Worm (Caenorhabditis elegans) whole organism, L4/young adult: Measurements from ENCODE around the gene Y47D3A.34.
"Not testable (repeated sequence)": the region's sequence is repeated elsewhere in the genome, so short reads cannot be mapped to it uniquely, and the experiment has no call there.

Experiments used
- W03F9.2 ChIP-seq: fragments of 150-350 bp; optimal IDR thresholded peaks from 2 replicates; lab custom pipeline; 2014; ENCODE audit warnings: missing biosample characterization, missing genetic modification characterization
- dao-5 ChIP-seq: sonication (generic microtip); optimal IDR thresholded peaks from 2 replicates; lab custom pipeline; 2016; ENCODE audit warnings: missing genotype, missing genetic modification characterization, moderate library complexity, missing compliant biosample characterization
- him-1 ChIP-seq: sonication (generic microtip); optimal IDR thresholded peaks from 2 replicates; lab custom pipeline; 2016; ENCODE audit warnings: missing genotype, missing genetic modification reagents, missing genetic modification characterization, missing compliant biosample characterization

Y47D3A.34 gene

ce11 chrIII:11244338-11244737, 9.7 kb upstream of the Y47D3A.34 start:
- TF ChIP-seq W03F9.2: no peak
- TF ChIP-seq dao-5 (tag; lab: Kevin White, UChicago): no peak
- no peak for TF ChIP-seq him-1 (tag; lab: Kevin White, UChicago)

DNA sequence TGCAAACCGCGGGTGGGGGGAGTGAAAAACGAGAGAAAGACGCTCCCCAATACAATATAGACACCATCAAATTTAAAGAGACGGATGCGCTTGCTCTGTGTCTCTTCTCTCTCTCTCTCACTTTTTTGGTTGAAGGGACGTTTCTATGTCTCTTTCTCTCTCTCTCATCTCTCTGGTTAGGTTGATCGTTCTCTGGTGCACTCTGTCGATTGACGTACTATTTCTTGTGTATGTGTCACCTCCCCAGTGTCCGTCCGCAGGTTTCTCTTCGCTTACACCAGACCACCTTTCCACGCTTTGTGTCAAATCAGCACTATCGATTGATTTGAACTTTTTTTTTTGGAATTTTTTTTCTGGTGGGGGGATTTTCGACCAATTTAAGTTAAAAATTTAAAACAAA, 8.8 kb upstream of the Y47D3A.34 start:
- TF ChIP-seq him-1 (tag; lab: Kevin White, UChicago): no peak
- TF ChIP-seq W03F9.2: peak; percentile 4
- no peak for TF ChIP-seq dao-5 (tag; lab: Kevin White, UChicago)

DNA sequence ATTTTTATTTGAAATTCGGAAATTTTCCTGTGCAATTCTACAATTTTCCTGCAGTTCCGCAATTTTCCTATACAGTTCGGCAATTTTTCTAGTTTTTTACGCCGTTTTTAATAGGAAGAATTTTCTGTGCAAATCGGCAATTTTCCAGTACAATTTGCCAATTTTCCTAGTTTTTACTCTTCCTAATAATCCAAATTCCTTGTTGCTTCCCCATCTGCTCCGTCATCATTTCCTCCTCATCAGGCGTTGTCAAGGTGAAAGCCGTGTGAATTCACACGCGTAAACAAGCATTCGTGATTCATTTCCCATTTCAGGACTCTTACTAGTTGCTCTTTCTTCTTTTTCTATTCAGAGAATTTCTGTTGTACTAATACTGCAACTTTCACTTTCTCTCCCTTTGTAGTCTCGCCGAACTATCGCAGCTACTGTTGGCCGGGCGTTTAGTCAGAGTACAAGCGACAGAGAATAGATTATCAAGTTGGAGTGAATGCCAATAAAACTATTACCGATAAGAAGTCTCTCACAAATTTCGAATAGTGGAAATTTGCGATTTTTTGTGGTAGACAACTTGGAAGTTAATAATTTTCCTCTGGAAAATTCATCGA, 7.0 kb upstream of the Y47D3A.34 start:
- TF ChIP-seq him-1 (tag; lab: Kevin White, UChicago): no peak
- no peak for TF ChIP-seq W03F9.2
- TF ChIP-seq dao-5 (tag; lab: Kevin White, UChicago): no peak

DNA sequence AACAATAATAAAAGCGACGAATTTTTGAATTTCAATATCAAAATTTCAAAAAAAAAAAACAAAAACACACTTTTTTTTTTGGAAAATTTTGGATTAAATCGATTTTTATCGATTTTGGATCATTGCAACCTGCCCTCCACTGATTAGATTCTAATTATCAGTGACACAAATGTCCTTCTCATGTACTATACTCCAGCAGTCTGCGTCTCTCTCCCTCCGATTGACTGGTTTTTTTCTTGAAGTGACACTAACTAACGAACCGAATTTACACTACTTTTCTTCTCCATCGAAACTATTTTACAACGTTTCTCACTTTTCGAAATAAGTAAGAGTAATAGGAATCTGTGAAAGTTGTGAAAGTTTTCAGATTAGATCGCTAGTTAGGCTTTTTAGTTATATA, 6.1 kb upstream of the Y47D3A.34 start:
- TF ChIP-seq W03F9.2 (no peak), dao-5 (tag; lab: Kevin White, UChicago) (no peak), him-1 (tag; lab: Kevin White, UChicago) (no peak)

ce11 chrIII:11238790-11239189, 4.1 kb upstream of the Y47D3A.34 start:
- TF ChIP-seq W03F9.2 (no peak), dao-5 (tag; lab: Kevin White, UChicago) (no peak), him-1 (tag; lab: Kevin White, UChicago) (no peak)

DNA sequence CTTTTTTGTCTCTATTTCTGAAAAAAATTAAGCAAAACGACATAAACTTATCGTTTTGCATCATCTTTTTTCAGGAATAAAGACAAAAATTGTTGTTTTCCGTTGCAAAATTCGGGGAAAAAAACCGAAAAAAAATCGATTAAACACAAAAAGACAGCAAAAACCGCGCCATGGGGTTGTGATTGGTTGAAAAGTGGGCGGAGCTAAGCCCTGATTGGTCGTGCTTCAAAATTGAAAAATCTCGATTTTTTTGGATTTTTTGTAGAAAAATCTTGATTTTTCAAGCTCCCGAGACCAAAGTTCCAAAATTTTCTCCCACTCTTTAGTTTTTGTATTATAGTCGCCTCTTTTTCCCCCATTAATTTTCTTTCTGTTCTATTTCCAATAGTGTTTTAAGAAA, 3.6 kb upstream of the Y47D3A.34 start:
- TF ChIP-seq dao-5 (tag; lab: Kevin White, UChicago) (no peak), him-1 (tag; lab: Kevin White, UChicago) (no peak)

ce11 chrIII:11237741-11238140, 3.1 kb upstream of the Y47D3A.34 start:
- TF ChIP-seq W03F9.2: no peak
- no peak for TF ChIP-seq him-1 (tag; lab: Kevin White, UChicago)
- TF ChIP-seq dao-5 (tag; lab: Kevin White, UChicago): no peak

DNA sequence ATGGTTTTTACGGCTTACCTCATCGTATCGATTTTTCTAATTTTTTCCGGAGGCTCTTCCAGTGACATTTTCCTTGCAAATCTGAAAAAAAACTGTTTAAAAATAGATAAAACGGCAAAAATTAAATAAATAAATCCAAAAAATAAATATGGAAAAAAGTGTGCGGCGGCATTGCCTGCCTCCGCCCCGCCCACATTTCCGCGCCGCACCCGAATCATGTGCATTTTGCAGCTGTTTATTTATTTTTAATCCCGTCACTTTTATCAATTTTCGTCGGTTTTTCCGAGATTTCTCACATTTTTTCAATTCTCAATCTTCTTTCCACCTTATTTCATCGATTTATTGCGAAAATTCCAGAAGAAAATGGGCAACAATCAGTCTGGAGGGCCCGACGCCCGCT, 2.1 kb upstream of the Y47D3A.34 start, which contains the start of the genes Y47D3A.14 and aakb-2:
Gene Y47D3A.14 (minus strand): TSS at position 81 of the 400 bp plus-strand sequence.
Gene aakb-2 (plus strand): TSS at position 356 of the 400 bp plus-strand sequence.
- TF ChIP-seq W03F9.2: peak; percentile 41
- no peak for TF ChIP-seq dao-5 (tag; lab: Kevin White, UChicago)
- no peak for TF ChIP-seq him-1 (tag; lab: Kevin White, UChicago)

ce11 chrIII:11231969-11232368, 2.7 kb downstream of the Y47D3A.34 start, which contains the start of gene elo-8:
TSS of gene elo-8 (minus strand) at chrIII:11232069.
- no peak for TF ChIP-seq W03F9.2
- TF ChIP-seq dao-5 (tag; lab: Kevin White, UChicago): no peak
- no peak for TF ChIP-seq him-1 (tag; lab: Kevin White, UChicago)

DNA sequence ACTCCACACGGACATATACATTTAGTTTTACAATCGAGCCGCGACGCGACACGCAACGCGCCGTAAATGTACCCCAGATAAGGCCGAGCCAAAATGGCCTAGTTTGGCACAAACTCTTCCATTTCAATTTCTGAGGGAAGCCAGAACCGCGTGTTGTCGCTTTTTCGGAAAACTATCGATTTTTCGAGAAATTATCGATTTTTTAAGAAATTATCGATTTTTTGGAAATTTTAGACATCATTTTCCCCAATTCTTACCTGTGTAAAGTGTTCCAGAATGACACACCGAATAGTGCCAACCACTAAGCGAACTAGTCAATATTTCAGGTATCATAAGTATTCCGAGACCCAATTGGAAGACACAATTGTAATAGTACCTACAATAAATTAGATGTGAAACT, 3.3 kb downstream of the Y47D3A.34 start:
- TF ChIP-seq him-1 (tag; lab: Kevin White, UChicago) (no peak), W03F9.2 (no peak), dao-5 (tag; lab: Kevin White, UChicago) (no peak)

ce11 chrIII:11230581-11230980, 4.1 kb downstream of the Y47D3A.34 start:
- TF ChIP-seq dao-5 (tag; lab: Kevin White, UChicago) (no peak), W03F9.2 (no peak), him-1 (tag; lab: Kevin White, UChicago) (no peak)

ce11 chrIII:11227025-11227424, 7.6 kb downstream of the Y47D3A.34 start, which contains the start of gene tbx-37:
TSS of gene tbx-37 (minus strand) at chrIII:11227125.
- TF ChIP-seq him-1 (tag; lab: Kevin White, UChicago) (no peak), dao-5 (tag; lab: Kevin White, UChicago) (no peak), W03F9.2 (no peak)

- TF ChIP-seq W03F9.2; him-1 (tag; lab: Kevin White, UChicago); dao-5 (tag; lab: Kevin White, UChicago): not testable (repeated sequence)
Measured at ce11 chrIII:11224006-11224405, 10.7 kb downstream of the Y47D3A.34 start, which contains the start of gene Y47D3A.13. TSS of gene Y47D3A.13 (minus strand) at chrIII:11224106.

DNA sequence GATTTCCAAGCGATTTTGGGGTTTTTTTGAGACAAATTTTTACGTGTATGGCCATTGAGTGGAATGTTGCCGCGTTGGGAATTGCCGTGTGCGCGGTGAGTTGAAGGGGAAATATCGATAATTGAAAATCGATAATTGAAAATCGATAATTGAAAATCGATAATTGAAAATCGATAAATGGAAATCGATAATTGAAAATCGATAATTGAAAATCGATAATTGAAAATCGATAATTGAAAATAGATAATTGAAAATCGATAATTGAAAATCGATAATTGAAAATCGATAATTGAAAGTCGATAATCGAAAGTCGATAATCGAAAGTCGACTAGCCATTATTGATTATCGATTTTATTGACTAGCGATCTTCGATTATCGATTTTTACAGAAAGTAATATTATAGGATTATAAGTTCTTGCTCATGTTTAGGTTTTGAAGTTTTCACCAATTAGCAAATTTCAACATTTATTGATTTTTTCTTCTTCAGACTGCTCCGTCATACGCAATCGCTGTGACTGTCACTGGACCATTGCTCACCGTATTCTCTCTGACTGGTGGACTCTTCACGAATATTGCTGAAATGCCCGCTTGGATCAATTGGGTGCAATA, 13.0 kb downstream of the Y47D3A.34 start:
- TF ChIP-seq him-1 (tag; lab: Kevin White, UChicago): no peak
- no peak for TF ChIP-seq dao-5 (tag; lab: Kevin White, UChicago)
- no peak for TF ChIP-seq W03F9.2
